Worm (Caenorhabditis elegans): ENCODE results near the gene dmd-5.

The dmd-5 gene

DNA sequence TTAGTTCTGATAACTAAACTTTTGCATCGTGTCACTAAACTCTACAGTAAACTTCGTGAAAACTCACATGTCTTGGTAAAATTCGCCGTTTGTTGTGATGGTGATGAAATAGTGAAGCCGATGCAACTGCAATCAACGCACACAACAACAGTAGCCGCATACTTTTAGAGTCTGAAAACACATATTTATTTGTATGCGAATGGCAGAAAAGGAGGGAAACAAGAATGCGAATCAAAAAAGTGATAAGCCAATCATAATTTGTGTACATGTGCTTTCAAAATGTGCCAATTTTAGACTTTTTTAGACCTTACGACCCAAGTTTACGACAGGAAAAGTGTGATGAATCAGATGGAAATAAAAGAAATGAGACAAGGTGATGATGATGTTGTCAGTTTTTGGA lies 31.3 kb upstream of the dmd-5 start, which contains the start of gene K05F1.10:
Gene K05F1.10 (minus strand): TSS at position 171 of the 400 bp plus-strand sequence.
- TF ChIP-seq scrt-1 (GFP tag; IDR thresholded peaks at IDR 0.05) (no peak), ceh-13 (GFP tag; optimal IDR thresholded peaks at IDR 0.05) (no peak), ets-7 (tag; optimal IDR thresholded peaks at IDR 0.05) (no peak), aly-1 (tag; optimal IDR thresholded peaks at IDR 0.05) (no peak), sea-1 (GFP tag; conservative IDR thresholded peaks at IDR 0.05) (no peak)

DNA sequence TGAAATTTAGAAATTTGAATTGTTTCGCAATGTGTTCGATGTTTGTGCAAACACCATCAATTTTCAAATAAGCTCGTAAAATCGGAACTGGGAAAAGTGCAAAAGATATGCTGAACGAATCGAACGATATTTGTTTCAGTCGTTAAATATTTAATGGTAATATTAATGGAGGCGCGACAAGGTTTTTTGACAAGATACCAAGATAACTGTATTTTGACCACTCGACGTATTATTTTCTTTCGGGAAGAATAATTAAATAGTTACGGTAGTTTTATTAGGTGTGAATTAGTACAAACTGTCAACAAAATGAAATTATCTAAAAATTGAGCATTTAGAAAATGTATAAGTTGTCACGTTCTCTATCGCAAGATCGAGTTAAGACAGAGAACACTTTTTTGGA lies 30.3 kb upstream of the dmd-5 start:
- no peak for TF ChIP-seq hmbx-1 (tag; optimal IDR thresholded peaks at IDR 0.05)
- no peak for TF ChIP-seq hnd-1 (tag; optimal IDR thresholded peaks at IDR 0.05)
- TF ChIP-seq tbx-37 (GFP tag; conservative IDR thresholded peaks at IDR 0.05) = no peak

DNA sequence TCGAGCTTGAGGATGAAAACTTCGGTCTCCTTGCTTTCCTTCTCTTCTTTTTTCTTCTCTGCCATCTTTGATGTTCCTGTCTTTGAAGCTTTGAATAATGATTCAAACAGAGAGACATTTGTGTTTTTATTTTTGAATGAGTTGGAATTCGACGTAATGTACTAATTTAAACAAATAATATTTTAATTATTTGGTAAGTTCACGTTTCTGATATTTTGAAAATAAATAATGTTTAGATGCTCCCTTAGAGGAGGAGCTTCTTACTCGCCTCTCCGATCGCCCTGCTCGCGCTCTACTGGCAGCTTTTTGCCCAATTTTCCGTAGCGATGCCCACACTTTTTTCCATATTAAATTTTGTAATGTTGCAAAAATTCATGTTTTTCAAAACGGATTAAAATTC lies 27.1 kb upstream of the dmd-5 start, which contains the start of the genes K05F1.9 and K05F1.1:
Gene K05F1.9 (minus strand): TSS at position 101 of the 400 bp plus-strand sequence.
Gene K05F1.1 (plus strand): TSS at position 308 of the 400 bp plus-strand sequence.
- TF ChIP-seq sea-1 (GFP tag; conservative IDR thresholded peaks at IDR 0.05) (no peak), tbx-11 (GFP tag; IDR thresholded peaks at IDR 0.05) (no peak), flt-1 (GFP tag; IDR thresholded peaks at IDR 0.05) (no peak), ets-7 (tag; optimal IDR thresholded peaks at IDR 0.05) (no peak), hmbx-1 (tag; optimal IDR thresholded peaks at IDR 0.05) (no peak), hmg-4 (GFP tag; optimal IDR thresholded peaks at IDR 0.05) (no peak), ama-1 (optimal IDR thresholded peaks at IDR 0.05) (no peak), ceh-13 (GFP tag; optimal IDR thresholded peaks at IDR 0.05) (no peak), F13C5.2 (tag; optimal IDR thresholded peaks at IDR 0.05) (no peak), B0310.2 (tag; optimal IDR thresholded peaks at IDR 0.05) (no peak)

DNA sequence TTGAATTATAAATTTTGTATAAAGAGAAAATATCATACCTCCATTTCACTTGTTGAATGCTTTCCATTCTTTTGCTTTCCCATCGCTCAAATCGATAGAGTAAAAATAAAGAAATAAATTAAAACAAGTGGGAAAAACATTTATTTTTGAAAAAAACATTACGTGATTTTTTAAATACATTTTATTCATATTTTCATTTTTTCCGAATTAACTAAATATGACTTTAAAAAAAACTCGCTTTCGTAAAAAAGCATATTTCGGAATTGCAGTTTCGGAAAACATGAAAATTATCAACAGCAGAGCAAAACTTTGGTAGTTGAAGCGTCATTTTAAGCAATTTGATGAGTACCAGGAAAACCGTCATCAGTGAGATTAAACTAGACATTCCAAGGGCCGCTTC lies 25.5 kb upstream of the dmd-5 start, which contains the start of gene K05F1.8:
Gene K05F1.8 (minus strand): TSS at position 101 of the 400 bp plus-strand sequence.
- TF ChIP-seq pes-1 (GFP tag; IDR thresholded peaks at IDR 0.05) (no peak), F13C5.2 (tag; optimal IDR thresholded peaks at IDR 0.05) (no peak), tbx-11 (GFP tag; IDR thresholded peaks at IDR 0.05) (no peak), hmg-4 (GFP tag; optimal IDR thresholded peaks at IDR 0.05) (no peak), hmbx-1 (tag; optimal IDR thresholded peaks at IDR 0.05) (no peak), ceh-36 (tag; optimal IDR thresholded peaks at IDR 0.05) (no peak), ets-7 (tag; optimal IDR thresholded peaks at IDR 0.05) (no peak), scrt-1 (GFP tag; IDR thresholded peaks at IDR 0.05) (no peak), sea-1 (GFP tag; conservative IDR thresholded peaks at IDR 0.05) (no peak), aly-1 (tag; optimal IDR thresholded peaks at IDR 0.05) (no peak), ceh-13 (GFP tag; optimal IDR thresholded peaks at IDR 0.05) (no peak), B0310.2 (tag; optimal IDR thresholded peaks at IDR 0.05) (no peak), hnd-1 (tag; optimal IDR thresholded peaks at IDR 0.05) (no peak)

DNA sequence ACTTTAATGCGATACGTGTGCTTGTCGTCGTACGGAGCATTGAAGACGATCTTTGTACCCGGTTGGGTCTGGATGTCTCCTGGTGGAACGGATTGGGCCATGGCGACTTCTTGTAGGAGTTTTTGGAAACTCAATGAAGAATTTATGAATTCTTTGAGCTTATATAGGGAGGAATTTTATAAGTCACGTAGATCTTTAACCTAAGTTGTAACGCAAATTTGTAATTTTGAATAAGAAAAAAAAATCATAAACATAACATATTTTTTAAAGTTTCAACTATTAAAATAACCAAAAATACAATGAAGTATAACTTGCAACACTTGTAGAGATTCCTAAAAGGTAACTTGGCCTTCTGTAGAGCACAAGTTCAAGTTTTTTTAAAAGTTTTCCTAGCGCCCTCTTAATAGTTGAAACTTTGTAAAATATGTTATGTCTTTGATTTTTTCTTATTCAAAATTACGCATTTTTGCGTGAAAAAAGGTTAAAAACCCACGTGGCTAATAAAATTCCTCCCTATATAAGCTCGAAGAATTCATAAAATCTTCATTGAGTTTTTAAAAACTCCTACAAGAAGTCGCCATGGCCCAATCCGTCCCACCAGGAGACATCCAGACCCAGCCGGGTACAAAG lies 23.4 kb upstream of the dmd-5 start, which contains the start of the genes msp-63 and msp-142:
Gene msp-63 (minus strand): TSS at position 101 of the 630 bp plus-strand sequence.
Gene msp-142 (plus strand): TSS at position 580 of the 630 bp plus-strand sequence.
- TF ChIP-seq tra-4 (tag; optimal IDR thresholded peaks at IDR 0.05) (no peak), ceh-13 (GFP tag; optimal IDR thresholded peaks at IDR 0.05) (no peak), tbx-37 (GFP tag; conservative IDR thresholded peaks at IDR 0.05) (no peak), ets-7 (tag; optimal IDR thresholded peaks at IDR 0.05) (no peak), pes-1 (GFP tag; IDR thresholded peaks at IDR 0.05) (no peak), B0310.2 (tag; optimal IDR thresholded peaks at IDR 0.05) (no peak), ama-1 (optimal IDR thresholded peaks at IDR 0.05) (no peak), hmbx-1 (tag; optimal IDR thresholded peaks at IDR 0.05) (no peak), ceh-36 (tag; optimal IDR thresholded peaks at IDR 0.05) (no peak), aly-1 (tag; optimal IDR thresholded peaks at IDR 0.05) (no peak), hnd-1 (tag; optimal IDR thresholded peaks at IDR 0.05) (no peak), tbx-11 (GFP tag; IDR thresholded peaks at IDR 0.05) (no peak), flt-1 (GFP tag; IDR thresholded peaks at IDR 0.05) (no peak), scrt-1 (GFP tag; IDR thresholded peaks at IDR 0.05) (no peak), sea-1 (GFP tag; conservative IDR thresholded peaks at IDR 0.05) (no peak), F13C5.2 (tag; optimal IDR thresholded peaks at IDR 0.05) (no peak), hmg-4 (GFP tag; optimal IDR thresholded peaks at IDR 0.05) (no peak)

DNA sequence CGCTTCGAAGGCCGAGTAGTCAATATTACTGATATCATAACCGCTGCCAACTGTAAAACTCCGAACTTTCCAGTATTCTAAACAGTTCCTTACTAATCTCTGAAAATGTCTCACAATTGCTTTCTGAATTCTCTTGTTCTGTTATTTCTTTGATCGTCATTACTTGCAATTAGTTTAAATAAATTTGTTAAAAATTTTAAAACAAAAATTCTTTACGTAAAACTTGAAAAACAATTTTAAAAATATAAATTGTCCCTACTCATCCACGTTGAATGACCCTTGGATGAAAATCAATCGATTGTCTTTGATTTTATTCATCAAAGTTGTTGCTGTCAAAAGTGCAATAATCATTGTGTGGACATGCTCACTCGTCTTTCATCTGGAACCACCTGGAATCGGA lies 20.2 kb upstream of the dmd-5 start, which contains the start of gene acdh-8:
Gene acdh-8 (plus strand): TSS at position 301 of the 400 bp plus-strand sequence.
- TF ChIP-seq ceh-36 (tag; optimal IDR thresholded peaks at IDR 0.05) (no peak), F13C5.2 (tag; optimal IDR thresholded peaks at IDR 0.05) (no peak), ceh-13 (GFP tag; optimal IDR thresholded peaks at IDR 0.05) (no peak), ama-1 (optimal IDR thresholded peaks at IDR 0.05) (no peak), B0310.2 (tag; optimal IDR thresholded peaks at IDR 0.05) (no peak)

DNA sequence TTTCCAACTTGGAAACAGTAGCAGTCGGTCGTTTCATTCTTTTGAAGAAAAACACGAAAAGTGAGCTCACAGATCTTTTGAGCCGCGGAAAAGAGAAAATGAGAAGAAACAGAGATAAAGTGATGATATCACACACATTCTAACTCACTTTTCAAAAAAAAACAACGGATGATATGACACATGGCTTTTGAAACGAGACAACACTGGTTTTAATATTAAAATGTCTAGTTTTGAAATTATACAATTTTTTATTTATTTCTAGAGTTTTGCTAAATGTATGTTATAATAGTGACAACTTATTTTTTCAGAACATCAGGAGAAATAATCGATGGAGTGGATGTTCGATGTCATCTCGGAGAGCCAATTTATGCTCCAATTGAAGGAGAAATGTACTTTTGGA lies 18.5 kb upstream of the dmd-5 start, which contains the start of gene K05F1.14:
Gene K05F1.14 (minus strand): TSS at position 101 of the 400 bp plus-strand sequence.
- TF ChIP-seq aly-1 (tag; optimal IDR thresholded peaks at IDR 0.05) = no peak
- no peak for TF ChIP-seq flt-1 (GFP tag; IDR thresholded peaks at IDR 0.05)
- no peak for TF ChIP-seq ceh-36 (tag; optimal IDR thresholded peaks at IDR 0.05)
- TF ChIP-seq tbx-37 (GFP tag; conservative IDR thresholded peaks at IDR 0.05) = no peak
- no peak for TF ChIP-seq sea-1 (GFP tag; conservative IDR thresholded peaks at IDR 0.05)
- no peak for TF ChIP-seq F13C5.2 (tag; optimal IDR thresholded peaks at IDR 0.05)
- TF ChIP-seq hnd-1 (tag; optimal IDR thresholded peaks at IDR 0.05) = no peak
- no peak for TF ChIP-seq ets-7 (tag; optimal IDR thresholded peaks at IDR 0.05)
- TF ChIP-seq hmbx-1 (tag; optimal IDR thresholded peaks at IDR 0.05) = no peak
- no peak for TF ChIP-seq scrt-1 (GFP tag; IDR thresholded peaks at IDR 0.05)
- no peak for TF ChIP-seq pes-1 (GFP tag; IDR thresholded peaks at IDR 0.05)
- no peak for TF ChIP-seq ceh-13 (GFP tag; optimal IDR thresholded peaks at IDR 0.05)
- TF ChIP-seq hmg-4 (GFP tag; optimal IDR thresholded peaks at IDR 0.05) = no peak

All from whole organism, early embryonic.